Fruit fly (Drosophila melanogaster): ENCODE results near the gene CG3982.

dm6 chr3L:9430608-9430952, 13.4 kb upstream of the CG3982 start:
- TF ChIP-seq Mad (GFP tag; optimal IDR thresholded peaks at IDR 0.05) = no peak
- no peak for TF ChIP-seq pnt (GFP tag; optimal IDR thresholded peaks at IDR 0.05)
- TF ChIP-seq psq (GFP tag; optimal IDR thresholded peaks at IDR 0.05) = no peak
- no peak for TF ChIP-seq CG17829 (tag; optimal IDR thresholded peaks at IDR 0.05)
- no peak for TF ChIP-seq cg (GFP tag; optimal IDR thresholded peaks at IDR 0.05)
- no peak for TF ChIP-seq CG42726 (GFP tag; IDR thresholded peaks at IDR 0.05; ENCODE audit: partially characterized antibody)
- no peak for TF ChIP-seq CG17186 (GFP tag; optimal IDR thresholded peaks at IDR 0.05)
- TF ChIP-seq Fer3 (tag; optimal IDR thresholded peaks at IDR 0.05) = no peak
- TF ChIP-seq Meics (GFP tag; optimal IDR thresholded peaks at IDR 0.05) = no peak
- no peak for TF ChIP-seq tgo (GFP tag; IDR thresholded peaks at IDR 0.05)
- TF ChIP-seq CG10565 (GFP tag; optimal IDR thresholded peaks at IDR 0.05) = no peak
- no peak for TF ChIP-seq CG17568 (GFP tag; optimal IDR thresholded peaks at IDR 0.05)
- no peak for TF ChIP-seq salm (tag; optimal IDR thresholded peaks at IDR 0.05)
- TF ChIP-seq CoRest (tag; optimal IDR thresholded peaks at IDR 0.05) = no peak

All from whole organism, embryonic.